Fruit fly (Drosophila melanogaster): ENCODE data around the gene CG5281.

Gene CG5281

dm6 chr3R:11431395-11431977, 4.2 kb upstream of the CG5281 start, which contains the start of the genes RpL24-like and CG5276 (continued):
- TF ChIP-seq CG8290 (GFP tag; optimal IDR thresholded peaks at IDR 0.05) (no peak), CG8290 (tag; optimal IDR thresholded peaks at IDR 0.05) (no peak), Opbp (GFP tag; IDR thresholded peaks at IDR 0.05; ENCODE audit: partially characterized antibody) (0 out of 3 replicates have a peak, but pooled peaks have one; percentile 16), ara (GFP tag; IDR thresholded peaks at IDR 0.05) (no peak), Atf-2 (GFP tag; optimal IDR thresholded peaks at IDR 0.05) (no peak), Sin3A (optimal IDR thresholded peaks at IDR 0.05) (peak; percentile 99), CG14710 (tag; optimal IDR thresholded peaks at IDR 0.05) (peak; percentile 80), esg (GFP tag; conservative IDR thresholded peaks at IDR 0.05) (no peak), CG1792 (GFP tag; optimal IDR thresholded peaks at IDR 0.05) (no peak), emc (GFP tag; optimal IDR thresholded peaks at IDR 0.05) (no peak), rib (GFP tag; IDR thresholded peaks at IDR 0.05) (no peak), ERR (GFP tag; optimal IDR thresholded peaks at IDR 0.05) (no peak), CG18262 (tag; optimal IDR thresholded peaks at IDR 0.05) (no peak), CG13624 (GFP tag; optimal IDR thresholded peaks at IDR 0.05) (peak; percentile 61), bsh (GFP tag; optimal IDR thresholded peaks at IDR 0.05) (no peak), CG7786 (GFP tag; optimal IDR thresholded peaks at IDR 0.05) (no peak), CG15269 (tag; optimal IDR thresholded peaks at IDR 0.05) (no peak), CG11695 (GFP tag; IDR thresholded peaks at IDR 0.05) (no peak), CG10366 (GFP tag; IDR thresholded peaks at IDR 0.05) (no peak), gro (GFP tag; optimal IDR thresholded peaks at IDR 0.05) (no peak), Rfx (GFP tag; IDR thresholded peaks at IDR 0.05) (no peak; the same call in 1 of the 2 replicates), tio (GFP tag; optimal IDR thresholded peaks at IDR 0.05) (no peak), BEAF-32 (GFP tag; optimal IDR thresholded peaks at IDR 0.05) (peak; percentile 77), CG10321 (GFP tag; IDR thresholded peaks at IDR 0.05) (no peak), MESR4 (GFP tag; optimal IDR thresholded peaks at IDR 0.05) (peak; percentile 86), ind (GFP tag; optimal IDR thresholded peaks at IDR 0.05) (no peak), dpn (GFP tag; optimal IDR thresholded peaks at IDR 0.05) (no peak), CG17328 (GFP tag; IDR thresholded peaks at IDR 0.05) (no peak), CG10979 (tag; optimal IDR thresholded peaks at IDR 0.05) (peak; percentile 11), insv (GFP tag; optimal IDR thresholded peaks at IDR 0.05) (peak in 1 of 2 experiments; percentile 18), Atf3 (GFP tag; optimal IDR thresholded peaks at IDR 0.05) (no peak), sna (GFP tag; IDR thresholded peaks at IDR 0.05; ENCODE audit: partially characterized antibody) (peak; percentile 59), Elba2 (GFP tag; optimal IDR thresholded peaks at IDR 0.05) (peak; percentile 54), Lhr (GFP tag; optimal IDR thresholded peaks at IDR 0.05) (peak; percentile 30), CG14441 (GFP tag; IDR thresholded peaks at IDR 0.05) (no peak), B-H2 (GFP tag; optimal IDR thresholded peaks at IDR 0.05) (no peak), kni (GFP tag; optimal IDR thresholded peaks at IDR 0.05) (no peak), mld (GFP tag; IDR thresholded peaks at IDR 0.05; ENCODE audit: partially characterized antibody) (no peak), CG10147 (GFP tag; optimal IDR thresholded peaks at IDR 0.05) (no peak), Dek (tag; optimal IDR thresholded peaks at IDR 0.05) (no peak), HLHmδ (GFP tag; optimal IDR thresholded peaks at IDR 0.05) (peak; percentile 67), CG7987 (GFP tag; optimal IDR thresholded peaks at IDR 0.05) (no peak), nerfin-1 (tag; optimal IDR thresholded peaks at IDR 0.05) (peak; percentile 19), Hand (GFP tag; optimal IDR thresholded peaks at IDR 0.05) (no peak), CG7357 (GFP tag; IDR thresholded peaks at IDR 0.05) (peak; percentile 55; the same call in 1 of the 3 replicates), chm (GFP tag; IDR thresholded peaks at IDR 0.05) (no peak), zen (tag; optimal IDR thresholded peaks at IDR 0.05) (peak; percentile 48), Aef1 (GFP tag; IDR thresholded peaks at IDR 0.05) (no peak), ttk (GFP tag; IDR thresholded peaks at IDR 0.05) (no peak), Dref (GFP tag; IDR thresholded peaks at IDR 0.05) (peak; percentile 80), corto (GFP tag; optimal IDR thresholded peaks at IDR 0.05) (no peak)

Measured in whole organism, embryonic.